Fruit fly (Drosophila melanogaster) whole organism, prepupa: ENCODE data around the gene CG14362.

Experiments used
- Blimp-1 ChIP-seq: fragments of 200-800 bp; sonication (Bioruptor generic); optimal IDR thresholded peaks from 3 replicates; lab custom pipeline; 2017; ENCODE audit warnings: missing biosample characterization, missing genetic modification characterization, mild to moderate bottlenecking, moderate library complexity, missing genetic modification reagents
- CG10631 ChIP-seq: fragments of 200-800 bp; sonication (Bioruptor generic); optimal IDR thresholded peaks from 2 replicates; lab custom pipeline; 2016; ENCODE audit warnings: missing biosample characterization, missing genetic modification characterization
- CG11294 ChIP-seq: fragments of 200-800 bp; sonication (Bioruptor generic); IDR thresholded peaks from 2 replicates; pipeline ENCODE4 v1.3.6; 2022; ENCODE audit warnings: missing biosample characterization, missing genetic modification characterization
- CG15336 ChIP-seq: fragments of 200-800 bp; sonication (Bioruptor generic); IDR thresholded peaks from 2 replicates; pipeline ENCODE4 v1.3.6; 2022; ENCODE audit warnings: missing biosample characterization, missing genetic modification characterization
- CG3919 ChIP-seq: fragments of 200-800 bp; sonication (Bioruptor generic); optimal IDR thresholded peaks from 3 replicates; lab custom pipeline; 2016; ENCODE audit warnings: missing biosample characterization, missing genetic modification characterization
- CG6163 ChIP-seq: fragments of 200-800 bp; sonication (Bioruptor generic); IDR thresholded peaks from 3 replicates; pipeline ENCODE4 v1.3.6; 2022; ENCODE audit warnings: missing biosample characterization, missing genetic modification characterization
- CG6276 ChIP-seq: fragments of 200-800 bp; sonication (Bioruptor generic); optimal IDR thresholded peaks from 2 replicates; lab custom pipeline; 2017; ENCODE audit warnings: missing biosample characterization, mild to moderate bottlenecking, missing genetic modification characterization
- CG6792 ChIP-seq: fragments of 200-800 bp; sonication (Bioruptor generic); optimal IDR thresholded peaks from 3 replicates; lab custom pipeline; 2016; ENCODE audit warnings: missing biosample characterization, missing genetic modification characterization
- CG6808 ChIP-seq: fragments of 200-800 bp; sonication (Bioruptor generic); optimal IDR thresholded peaks from 3 replicates; lab custom pipeline; 2017; ENCODE audit warnings: missing biosample characterization, missing genetic modification characterization, mild to moderate bottlenecking, moderate library complexity, missing genetic modification reagents
- CG6854 ChIP-seq: fragments of 200-800 bp; sonication (Bioruptor generic); optimal IDR thresholded peaks from 2 replicates; lab custom pipeline; 2017; ENCODE audit warnings: missing biosample characterization, mild to moderate bottlenecking, missing genetic modification characterization
- CG7368 ChIP-seq: fragments of 200-800 bp; sonication (Bioruptor generic); optimal IDR thresholded peaks from 3 replicates; lab custom pipeline; 2016; ENCODE audit warnings: missing biosample characterization, missing genetic modification characterization
- CG8319 ChIP-seq: fragments of 200-800 bp; sonication (Bioruptor generic); optimal IDR thresholded peaks from 3 replicates; lab custom pipeline; 2016; ENCODE audit warnings: missing biosample characterization, missing genetic modification characterization
- CG9139 ChIP-seq: fragments of 200-800 bp; sonication (Bioruptor generic); optimal IDR thresholded peaks from 3 replicates; lab custom pipeline; 2017; ENCODE audit warnings: missing biosample characterization, mild to moderate bottlenecking, missing genetic modification characterization
- Eip75B ChIP-seq: fragments of 200-800 bp; sonication (Bioruptor generic); optimal IDR thresholded peaks from 3 replicates; lab custom pipeline; 2016; ENCODE audit warnings: missing biosample characterization, missing genetic modification characterization
- Eip78C ChIP-seq: fragments of 200-800 bp; sonication (Bioruptor generic); peaks from one replicate; lab custom pipeline; 2016; ENCODE audit warnings: missing biosample characterization, missing genetic modification characterization
- Eip93F ChIP-seq: fragments of 200-800 bp; sonication (Bioruptor generic); optimal IDR thresholded peaks from 2 replicates; lab custom pipeline; 2016; ENCODE audit warnings: missing biosample characterization, mild to moderate bottlenecking, missing genetic modification characterization
- Ets96B ChIP-seq: fragments of 200-800 bp; optimal IDR thresholded peaks from 2 replicates; lab custom pipeline; 2019; ENCODE audit warnings: missing biosample characterization, mild to moderate bottlenecking, missing genetic modification characterization, moderate library complexity
- Gug ChIP-seq: fragments of 200-800 bp; sonication (Bioruptor generic); IDR thresholded peaks from 2 replicates; pipeline ENCODE4 v1.3.6; 2022; ENCODE audit warnings: missing biosample characterization, missing genetic modification characterization
- Hr39 ChIP-seq: fragments of 200-800 bp; sonication (Bioruptor generic); optimal IDR thresholded peaks from 2 replicates; lab custom pipeline; 2016; ENCODE audit warnings: missing biosample characterization, missing genetic modification characterization
- Hr4 ChIP-seq: fragments of 200-800 bp; sonication (Bioruptor generic); optimal IDR thresholded peaks from 3 replicates; lab custom pipeline; 2016; ENCODE audit warnings: missing biosample characterization, missing genetic modification characterization
- Lpt ChIP-seq: fragments of 200-800 bp; sonication (Bioruptor generic); optimal IDR thresholded peaks from 3 replicates; lab custom pipeline; 2016; ENCODE audit warnings: missing biosample characterization, missing genetic modification characterization
- Met ChIP-seq: fragments of 200-800 bp; sonication (Bioruptor generic); optimal IDR thresholded peaks from 3 replicates; lab custom pipeline; 2016; ENCODE audit warnings: missing biosample characterization, missing genetic modification characterization
- OdsH ChIP-seq: fragments of 200-800 bp; sonication (Bioruptor generic); optimal IDR thresholded peaks from 3 replicates; lab custom pipeline; 2016; ENCODE audit warnings: missing biosample characterization, missing genetic modification characterization
- Sox102F ChIP-seq: fragments of 200-800 bp; sonication (Bioruptor generic); optimal IDR thresholded peaks from 2 replicates; lab custom pipeline; 2016; ENCODE audit warnings: missing biosample characterization, mild to moderate bottlenecking, missing genetic modification characterization
- Sox14 ChIP-seq: fragments of 200-800 bp; sonication (Bioruptor generic); optimal IDR thresholded peaks from 3 replicates; lab custom pipeline; 2016; ENCODE audit warnings: missing biosample characterization, missing genetic modification characterization
- Sox15 ChIP-seq: fragments of 200-800 bp; sonication (Bioruptor generic); optimal IDR thresholded peaks from 3 replicates; lab custom pipeline; 2016; ENCODE audit warnings: missing biosample characterization, missing genetic modification characterization
- achi ChIP-seq: fragments of 200-800 bp; sonication (Bioruptor generic); optimal IDR thresholded peaks from 3 replicates; lab custom pipeline; 2016; ENCODE audit warnings: missing biosample characterization, missing genetic modification characterization
- eg ChIP-seq: fragments of 200-800 bp; sonication (Bioruptor generic); IDR thresholded peaks from 3 replicates; pipeline ENCODE4 v1.3.6; 2022; ENCODE audit warnings: missing biosample characterization, missing genetic modification characterization
- esn ChIP-seq: fragments of 200-800 bp; sonication (Bioruptor generic); optimal IDR thresholded peaks from 2 replicates; lab custom pipeline; 2016; ENCODE audit warnings: missing biosample characterization, mild to moderate bottlenecking, missing genetic modification characterization, moderate library complexity
- fkh ChIP-seq: fragments of 200-800 bp; sonication (Bioruptor generic); optimal IDR thresholded peaks from 3 replicates; lab custom pipeline; 2017; ENCODE audit warnings: missing biosample characterization, mild to moderate bottlenecking, missing genetic modification characterization, moderate library complexity
- pdm3 ChIP-seq: fragments of 200-800 bp; sonication (Bioruptor generic); optimal IDR thresholded peaks from 3 replicates; lab custom pipeline; 2016; ENCODE audit warnings: missing biosample characterization, missing genetic modification characterization
- spab ChIP-seq: fragments of 200-800 bp; sonication (Bioruptor generic); optimal IDR thresholded peaks from 2 replicates; lab custom pipeline; 2017; ENCODE audit warnings: missing biosample characterization, mild to moderate bottlenecking, missing genetic modification characterization, missing genetic modification reagents
- ss ChIP-seq, 2 experiments: fragments of 200-800 bp; sonication (Bioruptor generic); optimal IDR thresholded peaks; 2 replicates in 1 of 2; 3 replicates in 1 of 2; lab custom pipeline; 2017 to 2018; ENCODE audit warnings: mild to moderate bottlenecking in 2 of 2, missing biosample characterization in 2 of 2, missing genetic modification characterization in 2 of 2, moderate library complexity in 1 of 2
- svp ChIP-seq: fragments of 200-800 bp; sonication (Bioruptor generic); peaks from one replicate; lab custom pipeline; 2016; ENCODE audit warnings: missing biosample characterization, missing genetic modification characterization

Gene CG14362

DNA sequence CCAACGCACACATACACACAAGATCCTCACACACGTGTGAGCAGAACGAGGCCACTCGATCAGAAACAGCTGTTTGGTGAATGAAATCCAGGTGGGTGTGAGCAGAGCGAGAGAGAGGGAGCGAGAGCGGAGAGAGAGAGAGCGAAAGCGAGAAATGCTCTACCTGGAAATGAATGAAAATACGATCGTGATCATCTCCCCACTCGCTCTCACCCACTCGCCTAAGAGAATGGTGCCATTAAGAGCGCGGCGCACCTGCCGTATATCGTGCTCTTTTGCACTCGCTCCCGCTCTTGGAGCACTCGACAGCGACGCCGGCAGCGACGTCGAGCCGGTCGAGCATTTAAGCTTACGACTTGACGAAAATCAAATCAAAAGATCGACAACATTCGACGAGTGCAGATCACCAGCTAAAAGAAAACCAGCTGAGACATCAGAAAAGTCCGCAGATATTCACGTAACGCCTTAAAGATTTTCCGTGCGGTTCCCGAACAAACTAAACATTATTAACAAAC is 42.5 kb downstream of the CG14362 start, which contains the start of the genes tal-1A, tal-2A, tal-3A and tal-AA (continued):
- TF ChIP-seq Eip78C (GFP tag; lab: Kevin White, UChicago), result peak; percentile 84
- no peak for TF ChIP-seq spab
- no peak for TF ChIP-seq CG10631 (GFP tag; lab: Kevin White, UChicago)
- peak; percentile 7 for TF ChIP-seq CG7368 (GFP tag; lab: Kevin White, UChicago)
- TF ChIP-seq pdm3, result no peak
- peak; percentile 60 for TF ChIP-seq Eip75B
- TF ChIP-seq Hr4 (GFP tag; lab: Kevin White, UChicago), result no peak
- peak; percentile 79 for TF ChIP-seq Sox102F (GFP tag; lab: Kevin White, UChicago)
- no peak for TF ChIP-seq Sox15 (GFP tag; lab: Kevin White, UChicago)
- peak; percentile 63 for TF ChIP-seq CG6276 (GFP tag; lab: Kevin White, UChicago)
- TF ChIP-seq Lpt, result peak; percentile 30
- no peak for TF ChIP-seq Hr39 (GFP tag; lab: Kevin White, UChicago)
- TF ChIP-seq svp, result peak; percentile 83
- TF ChIP-seq CG6163, result peak; percentile 57; the same call in 2 of the 3 replicates
- no peak for TF ChIP-seq Blimp-1 (GFP tag; lab: Kevin White, UChicago)
- peak; percentile 51 for TF ChIP-seq CG3919 (GFP tag; lab: Kevin White, UChicago)
- TF ChIP-seq Eip93F, result peak; percentile 75
- no peak for TF ChIP-seq CG11294 (GFP tag; lab: Robert Waterston, UW)
- TF ChIP-seq, all 60 proteins: peak for 33

DNA sequence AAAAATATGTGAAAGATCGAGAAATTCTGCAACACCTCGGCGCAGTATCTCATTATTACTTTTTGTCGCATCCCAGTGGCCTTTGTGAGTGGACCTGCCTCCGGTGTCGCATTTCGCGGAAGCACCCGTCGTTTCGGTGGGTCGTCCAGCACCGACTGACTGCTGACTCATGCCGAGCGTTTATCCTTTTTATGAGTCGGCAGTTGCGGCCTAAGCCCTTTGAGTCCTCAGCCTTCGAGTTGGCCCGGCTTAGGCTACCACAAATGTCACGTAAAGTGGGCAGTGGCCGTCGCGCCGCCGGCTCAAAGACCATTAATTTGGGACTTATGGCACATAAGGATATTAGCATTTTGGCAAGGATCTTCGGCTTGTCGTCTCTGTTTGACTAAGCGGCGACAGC is 43.5 kb downstream of the CG14362 start:
- TF ChIP-seq CG6854 (GFP tag; lab: Kevin White, UChicago) (no peak), Gug (no peak), CG6163 (no peak), Ets96B (no peak), fkh (GFP tag; lab: Kevin White, UChicago) (no peak), eg (GFP tag; lab: Robert Waterston, UW) (no peak), CG10631 (GFP tag; lab: Kevin White, UChicago) (no peak), CG15336 (no peak), Sox15 (GFP tag; lab: Kevin White, UChicago) (no peak)

dm6 chr3R:13810308-13810707 is 44.9 kb downstream of the CG14362 start:
- TF ChIP-seq Sox15 (GFP tag; lab: Kevin White, UChicago), result no peak
- TF ChIP-seq achi (GFP tag; lab: Kevin White, UChicago), result no peak
- TF ChIP-seq Hr39 (GFP tag; lab: Kevin White, UChicago), result no peak
- no peak for TF ChIP-seq Eip78C (GFP tag; lab: Kevin White, UChicago)
- TF ChIP-seq CG9139 (GFP tag; lab: Kevin White, UChicago), result no peak
- TF ChIP-seq spab, result no peak
- TF ChIP-seq CG6792, result no peak
- no peak for TF ChIP-seq CG11294 (GFP tag; lab: Robert Waterston, UW)
- TF ChIP-seq esn, result no peak
- no peak for TF ChIP-seq CG10631 (GFP tag; lab: Kevin White, UChicago)
- no peak for TF ChIP-seq Sox14
- no peak for TF ChIP-seq ss (GFP tag; optimal IDR thresholded peaks at IDR 0.05; lab: Kevin White, UChicago)
- no peak for TF ChIP-seq svp
- TF ChIP-seq fkh (GFP tag; lab: Kevin White, UChicago), result no peak
- TF ChIP-seq, all 60 proteins: peak for 0

DNA sequence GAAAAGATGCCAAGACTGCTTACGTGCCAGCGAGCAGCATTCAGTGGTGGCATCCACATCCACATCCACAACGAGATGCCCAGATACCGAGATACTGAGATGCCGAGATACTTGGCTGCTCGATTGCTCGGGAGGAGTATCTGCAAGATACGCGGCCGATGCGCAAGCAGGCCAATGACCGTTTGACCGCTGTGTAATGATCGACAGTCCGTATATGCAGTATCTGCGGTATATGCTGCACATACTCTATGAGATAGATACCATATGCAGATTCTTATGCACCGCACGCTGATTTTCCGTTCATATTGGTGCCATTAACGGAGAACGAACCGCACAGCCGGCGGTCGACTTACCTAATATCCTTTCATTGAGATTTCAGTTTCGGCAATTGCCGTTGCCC is 46.0 kb downstream of the CG14362 start:
- TF ChIP-seq Met (GFP tag; lab: Kevin White, UChicago) (no peak), CG8319 (GFP tag; lab: Kevin White, UChicago) (no peak), pdm3 (no peak), Eip78C (GFP tag; lab: Kevin White, UChicago) (no peak), OdsH (no peak), Sox14 (no peak), CG15336 (no peak), CG11294 (GFP tag; lab: Robert Waterston, UW) (no peak), CG6808 (GFP tag; lab: Kevin White, UChicago) (no peak), Eip75B (no peak)
- TF ChIP-seq, all 60 proteins: peak for 0
